Fruit fly (Drosophila melanogaster) whole organism, embryonic: Measurements from ENCODE around the gene CG31650.

Experiments used
- Atf-2 ChIP-seq: fragments of 200-800 bp; sonication (Bioruptor generic); optimal IDR thresholded peaks from 2 replicates; lab custom pipeline; 2016; ENCODE audit warnings: missing biosample characterization, missing genetic modification characterization
- Atf6 ChIP-seq: fragments of 200-800 bp; sonication (Bioruptor generic); IDR thresholded peaks from 2 replicates; pipeline ENCODE4 v1.3.6; 2022; ENCODE audit warnings: missing biosample characterization, missing genetic modification characterization
- B-H1 ChIP-seq: fragments of 200-800 bp; sonication (Bioruptor generic); IDR thresholded peaks from 3 replicates; pipeline ENCODE4 v1.3.6; 2022; ENCODE audit warnings: missing biosample characterization, missing genetic modification characterization
- CG11696 ChIP-seq: fragments of 200-800 bp; sonication (Bioruptor generic); IDR thresholded peaks from 2 replicates; pipeline ENCODE4 v1.3.6; 2022; ENCODE audit warnings: missing biosample characterization, missing genetic modification characterization
- CG12155 ChIP-seq: fragments of 200-800 bp; sonication (Bioruptor generic); optimal IDR thresholded peaks from 3 replicates; lab custom pipeline; 2016; ENCODE audit warnings: missing biosample characterization, missing genetic modification characterization
- CG12219 ChIP-seq: fragments of 200-800 bp; sonication (Bioruptor generic); optimal IDR thresholded peaks from 3 replicates; lab custom pipeline; 2018; ENCODE audit warnings: missing biosample characterization, mild to moderate bottlenecking, missing genetic modification characterization
- CG12942 ChIP-seq: fragments of 200-800 bp; sonication (Bioruptor generic); optimal IDR thresholded peaks from 3 replicates; lab custom pipeline; 2016; ENCODE audit warnings: missing biosample characterization, missing genetic modification characterization
- CG13775 ChIP-seq: fragments of 200-800 bp; sonication (Bioruptor generic); optimal IDR thresholded peaks from 3 replicates; lab custom pipeline; 2017; ENCODE audit warnings: missing biosample characterization, mild to moderate bottlenecking, missing genetic modification characterization
- CG14965 ChIP-seq: fragments of 200-800 bp; sonication (Bioruptor generic); optimal IDR thresholded peaks from 2 replicates; lab custom pipeline; 2016; ENCODE audit warnings: missing biosample characterization, missing genetic modification characterization, borderline replicate concordance
- CG1603 ChIP-seq: fragments of 200-800 bp; sonication (Bioruptor generic); optimal IDR thresholded peaks from 2 replicates; lab custom pipeline; 2019; ENCODE audit warnings: missing biosample characterization, mild to moderate bottlenecking, missing genetic modification characterization, moderate library complexity
- CG2116 ChIP-seq: fragments of 200-800 bp; sonication (Bioruptor generic); optimal IDR thresholded peaks from 3 replicates; lab custom pipeline; 2018; ENCODE audit warnings: missing biosample characterization, mild to moderate bottlenecking, missing genetic modification characterization
- CG2678 ChIP-seq: fragments of 200-800 bp; sonication (Bioruptor generic); optimal IDR thresholded peaks from 3 replicates; lab custom pipeline; 2019; ENCODE audit warnings: missing biosample characterization, mild to moderate bottlenecking, missing genetic modification characterization, moderate library complexity
- CG2712 ChIP-seq: fragments of 200-800 bp; optimal IDR thresholded peaks from 3 replicates; lab custom pipeline; 2019; ENCODE audit warnings: missing biosample characterization, mild to moderate bottlenecking, missing genetic modification characterization, moderate library complexity
- CG3065 ChIP-seq: fragments of 200-800 bp; sonication (Bioruptor generic); optimal IDR thresholded peaks from 2 replicates; lab custom pipeline; 2016; ENCODE audit warnings: missing biosample characterization, missing genetic modification characterization
- CG34422 ChIP-seq: fragments of 200-800 bp; sonication (Bioruptor generic); IDR thresholded peaks from 3 replicates; pipeline ENCODE4 v1.3.6; 2022; ENCODE audit warnings: missing biosample characterization, missing genetic modification characterization
- CG3847 ChIP-seq: fragments of 200-800 bp; sonication (Bioruptor generic); IDR thresholded peaks from 2 replicates; pipeline ENCODE4 v1.3.6; 2022; ENCODE audit warnings: missing biosample characterization, missing genetic modification characterization
- CG4707 ChIP-seq: fragments of 200-800 bp; sonication (Bioruptor generic); optimal IDR thresholded peaks from 2 replicates; lab custom pipeline; 2018; ENCODE audit warnings: missing biosample characterization, mild to moderate bottlenecking, missing genetic modification characterization, moderate library complexity
- CG4854 ChIP-seq: fragments of 200-800 bp; sonication (Bioruptor generic); optimal IDR thresholded peaks from 2 replicates; lab custom pipeline; 2016; ENCODE audit warnings: missing biosample characterization, missing genetic modification characterization, inconsistent platforms
- CG6813 ChIP-seq: fragments of 200-800 bp; sonication (Bioruptor generic); optimal IDR thresholded peaks from 2 replicates; lab custom pipeline; 2017; ENCODE audit warnings: missing biosample characterization, missing genetic modification characterization, mild to moderate bottlenecking, moderate library complexity, missing genetic modification reagents
- CG7745 ChIP-seq: fragments of 200-800 bp; sonication (Bioruptor generic); optimal IDR thresholded peaks from 2 replicates; lab custom pipeline; 2018; ENCODE audit warnings: missing biosample characterization, mild to moderate bottlenecking, missing genetic modification characterization, moderate library complexity
- CG7963 ChIP-seq: fragments of 200-800 bp; sonication (Bioruptor generic); IDR thresholded peaks from 3 replicates; pipeline ENCODE4 v1.3.6; 2022; ENCODE audit warnings: missing biosample characterization, missing genetic modification characterization; ENCODE audit not compliant: partially characterized antibody
- CG8290 ChIP-seq, 3 experiments: fragments of 200-800 bp; sonication (Bioruptor generic); optimal IDR thresholded peaks; 2 replicates each; lab custom pipeline; 2016 to 2019; ENCODE audit warnings: missing biosample characterization in 3 of 3, missing genetic modification characterization in 3 of 3, mild to moderate bottlenecking in 2 of 3, moderate library complexity in 1 of 3
- CG9437 ChIP-seq: fragments of 200-800 bp; sonication (Bioruptor generic); optimal IDR thresholded peaks from 2 replicates; lab custom pipeline; 2018; ENCODE audit warnings: missing biosample characterization, mild to moderate bottlenecking, missing genetic modification characterization
- CG9932 ChIP-seq: fragments of 200-800 bp; sonication (Bioruptor generic); IDR thresholded peaks from 2 replicates; pipeline ENCODE4 v1.3.6; 2022; ENCODE audit warnings: missing biosample characterization, missing genetic modification characterization
- Gug ChIP-seq: fragments of 200-800 bp; sonication (Bioruptor generic); IDR thresholded peaks from 4 replicates; pipeline ENCODE4 v1.3.6; 2022; ENCODE audit warnings: missing biosample characterization, missing genetic modification characterization
- HLH3B ChIP-seq: fragments of 200-800 bp; sonication (Bioruptor generic); IDR thresholded peaks from 2 replicates; pipeline ENCODE4 v1.3.6; 2022; ENCODE audit warnings: missing biosample characterization, missing genetic modification characterization
- HLH54F ChIP-seq: fragments of 200-800 bp; sonication (Bioruptor generic); optimal IDR thresholded peaks from 3 replicates; lab custom pipeline; 2016; ENCODE audit warnings: missing biosample characterization, missing genetic modification characterization
- MESR4 ChIP-seq: fragments of 200-800 bp; sonication (Bioruptor generic); optimal IDR thresholded peaks from 2 replicates; lab custom pipeline; 2018; ENCODE audit warnings: missing biosample characterization, mild to moderate bottlenecking, missing genetic modification characterization, moderate library complexity
- Mrtf ChIP-seq: fragments of 200-800 bp; sonication (Bioruptor generic); IDR thresholded peaks from 3 replicates; pipeline ENCODE4 v1.3.6; 2022; ENCODE audit warnings: missing biosample characterization, missing genetic modification characterization
- Myb ChIP-seq: fragments of 200-800 bp; sonication (Bioruptor generic); optimal IDR thresholded peaks from 2 replicates; lab custom pipeline; 2016; ENCODE audit warnings: missing biosample characterization, missing genetic modification characterization
- Opbp ChIP-seq: fragments of 200-800 bp; sonication (Bioruptor generic); IDR thresholded peaks from 3 replicates; pipeline ENCODE4 v1.3.6; 2022; ENCODE audit warnings: missing biosample characterization, missing genetic modification characterization; ENCODE audit not compliant: partially characterized antibody
- Sry-β ChIP-seq: fragments of 200-800 bp; sonication (Bioruptor generic); optimal IDR thresholded peaks from 2 replicates; lab custom pipeline; 2018; ENCODE audit warnings: missing biosample characterization, mild to moderate bottlenecking, missing genetic modification characterization, moderate library complexity
- YL-1 ChIP-seq: fragments of 200-800 bp; sonication (Bioruptor generic); optimal IDR thresholded peaks from 3 replicates; lab custom pipeline; 2017; ENCODE audit warnings: missing biosample characterization, mild to moderate bottlenecking, missing genetic modification characterization
- ac ChIP-seq: fragments of 200-800 bp; sonication (Bioruptor generic); optimal IDR thresholded peaks from 3 replicates; lab custom pipeline; 2017; ENCODE audit warnings: missing biosample characterization, mild to moderate bottlenecking, missing genetic modification characterization
- az2 ChIP-seq: fragments of 200-800 bp; sonication (Bioruptor generic); optimal IDR thresholded peaks from 3 replicates; lab custom pipeline; 2016; ENCODE audit warnings: missing biosample characterization, missing genetic modification characterization
- eyg ChIP-seq: fragments of 200-800 bp; sonication (Bioruptor generic); optimal IDR thresholded peaks from 3 replicates; lab custom pipeline; 2016; ENCODE audit warnings: missing biosample characterization, missing genetic modification characterization
- fd3F ChIP-seq: fragments of 200-800 bp; sonication (Bioruptor generic); optimal IDR thresholded peaks from 2 replicates; lab custom pipeline; 2018; ENCODE audit warnings: missing biosample characterization, mild to moderate bottlenecking, missing genetic modification characterization, moderate library complexity
- fd64A ChIP-seq: fragments of 200-800 bp; sonication (Bioruptor generic); optimal IDR thresholded peaks from 3 replicates; lab custom pipeline; 2018; ENCODE audit warnings: missing biosample characterization, mild to moderate bottlenecking, missing genetic modification characterization
- gem ChIP-seq: fragments of 200-800 bp; sonication (Bioruptor generic); optimal IDR thresholded peaks from 2 replicates; lab custom pipeline; 2019; ENCODE audit warnings: missing biosample characterization, mild to moderate bottlenecking, missing genetic modification characterization, moderate library complexity
- gro ChIP-seq: fragments of 200-800 bp; sonication (Bioruptor generic); optimal IDR thresholded peaks from 2 replicates; lab custom pipeline; 2016; ENCODE audit warnings: missing biosample characterization, missing genetic modification characterization
- hkb ChIP-seq, 2 experiments: fragments of 200-800 bp in 1 of 2; fragments of >200 bp in 1 of 2; sonication (Bioruptor generic) in 1 of 2; IDR thresholded peaks in 1 of 2; optimal IDR thresholded peaks in 1 of 2; 2 replicates each; pipeline versions ENCODE4 v1.3.6 to Lab custom; 2017 to 2022; ENCODE audit warnings: missing biosample characterization in 1 of 2, missing genetic modification characterization in 1 of 2
- ken ChIP-seq: fragments of 200-800 bp; sonication (Bioruptor generic); IDR thresholded peaks from 3 replicates; pipeline ENCODE4 v1.3.6; 2022; ENCODE audit warnings: missing biosample characterization, missing genetic modification characterization
- peb ChIP-seq: fragments of 200-800 bp; sonication (Bioruptor generic); IDR thresholded peaks from 2 replicates; pipeline ENCODE4 v1.3.6; 2022; ENCODE audit warnings: missing biosample characterization, missing genetic modification characterization
- schlank ChIP-seq: fragments of 200-800 bp; sonication (Bioruptor generic); optimal IDR thresholded peaks from 2 replicates; lab custom pipeline; 2018; ENCODE audit warnings: missing biosample characterization, mild to moderate bottlenecking, missing genetic modification characterization
- scrt ChIP-seq: fragments of 200-800 bp; sonication (Bioruptor generic); optimal IDR thresholded peaks from 2 replicates; lab custom pipeline; 2018; ENCODE audit warnings: missing biosample characterization, mild to moderate bottlenecking, missing genetic modification characterization, moderate library complexity
- sens ChIP-seq: fragments of 200-800 bp; sonication (Bioruptor generic); peaks from one replicate; lab custom pipeline; 2016; ENCODE audit warnings: missing biosample characterization, missing genetic modification characterization
- sim ChIP-seq: fragments of 200-800 bp; sonication (Bioruptor generic); IDR thresholded peaks from 2 replicates; pipeline ENCODE4 v1.3.6; 2022; ENCODE audit warnings: missing biosample characterization, missing genetic modification characterization
- tap ChIP-seq: fragments of 200-800 bp; optimal IDR thresholded peaks from 3 replicates; lab custom pipeline; 2019; ENCODE audit warnings: missing biosample characterization, mild to moderate bottlenecking, missing genetic modification characterization, moderate library complexity
- unc-4 ChIP-seq: fragments of 200-800 bp; sonication (Bioruptor generic); IDR thresholded peaks from 2 replicates; pipeline ENCODE4 v1.3.6; 2022; ENCODE audit warnings: missing biosample characterization, missing genetic modification characterization; ENCODE audit not compliant: partially characterized antibody
- yki ChIP-seq: fragments of >200 bp; optimal IDR thresholded peaks from 3 replicates; lab custom pipeline; 2018
- zfh2 ChIP-seq: fragments of 200-800 bp; sonication (Bioruptor generic); optimal IDR thresholded peaks from 2 replicates; lab custom pipeline; 2016; ENCODE audit warnings: missing biosample characterization, missing genetic modification characterization

CG31650 gene

dm6 chr2L:5000287-5000871 lies 44.1 kb downstream of the CG31650 start (continued):
- TF ChIP-seq fd3F (GFP tag; lab: Kevin White, UChicago) = peak; percentile 69
- TF ChIP-seq CG2678 = peak; percentile 90
- TF ChIP-seq sens = peak; percentile 97
- peak; percentile 94 for TF ChIP-seq gem (tag; lab: Kevin White, UChicago)
- TF ChIP-seq CG7745 (tag; lab: Kevin White, UChicago) = peak; percentile 30
- peak; percentile 75; the same call in 2 of the 3 replicates for TF ChIP-seq CG34422 (GFP tag; lab: Robert Waterston, UW)
- peak; percentile 81 for TF ChIP-seq CG3847 (GFP tag; lab: Robert Waterston, UW)
- peak; percentile 82 for TF ChIP-seq ac
- TF ChIP-seq CG9437 = peak; percentile 81
- no peak for TF ChIP-seq CG14965
- no peak for TF ChIP-seq Sry-β (GFP tag; lab: Kevin White, UChicago)
- peak; percentile 66 for TF ChIP-seq Atf-2
- TF ChIP-seq tap (tag; lab: Kevin White, UChicago) = peak; percentile 75
- TF ChIP-seq HLH54F (GFP tag; lab: Kevin White, UChicago) = peak; percentile 56
- peak; percentile 69 for TF ChIP-seq CG4707
- TF ChIP-seq Mrtf (GFP tag; lab: Robert Waterston, UW) = peak; percentile 74; the same call in 2 of the 3 replicates
- TF ChIP-seq eyg (GFP tag; lab: Kevin White, UChicago) = no peak
- TF ChIP-seq CG7963 (GFP tag; lab: Robert Waterston, UW) = no peak
- TF ChIP-seq CG12219 (GFP tag; lab: Kevin White, UChicago) = peak; percentile 64
- TF ChIP-seq sim = peak; percentile 50; the same call in 1 of the 2 replicates
- TF ChIP-seq CG11696 (GFP tag; lab: Robert Waterston, UW) = peak; percentile 99
- TF ChIP-seq fd64A = no peak
- TF ChIP-seq Atf6 = peak; percentile 77
- peak; percentile 42 for TF ChIP-seq CG1603 (tag; lab: Kevin White, UChicago)
- TF ChIP-seq CG4854 (GFP tag; lab: Kevin White, UChicago) = peak; percentile 49
- peak; percentile 92 for TF ChIP-seq CG2712
- peak; percentile 58 for TF ChIP-seq B-H1 (GFP tag; lab: Robert Waterston, UW)
- peak; percentile 84 for TF ChIP-seq HLH3B (GFP tag; lab: Robert Waterston, UW)
- peak; percentile 70 for TF ChIP-seq zfh2 (GFP tag; lab: Kevin White, UChicago)
- TF ChIP-seq MESR4 (GFP tag; lab: Kevin White, UChicago) = peak; percentile 11
- TF ChIP-seq Opbp = no peak
- peak; percentile 17 for TF ChIP-seq gro (GFP tag; lab: Kevin White, UChicago)
- peak; percentile 75 for TF ChIP-seq CG12155 (GFP tag; lab: Kevin White, UChicago)
- TF ChIP-seq CG8290 (GFP tag; optimal IDR thresholded peaks at IDR 0.05; lab: Kevin White, UChicago) = peak; percentile 79
- TF ChIP-seq CG8290 (tag; optimal IDR thresholded peaks at IDR 0.05; lab: Kevin White, UChicago) = peak; percentile 13 to 49
- peak; percentile 51 for TF ChIP-seq YL-1 (GFP tag; lab: Kevin White, UChicago)
- TF ChIP-seq CG12942 (GFP tag; lab: Kevin White, UChicago) = peak; percentile 54
- TF ChIP-seq CG13775 = peak; percentile 80

- TF ChIP-seq Gug (GFP tag; lab: Robert Waterston, UW) (peak; percentile 85), peb (no peak), az2 (peak; percentile 47), hkb (optimal IDR thresholded peaks at IDR 0.05; lab: Kevin White, UChicago) (no peak), hkb (GFP tag; IDR thresholded peaks at IDR 0.05; lab: Robert Waterston, UW) (peak; percentile 64), unc-4 (GFP tag; lab: Robert Waterston, UW) (no peak), CG3065 (no peak), ken (GFP tag; lab: Robert Waterston, UW) (peak; percentile 70), scrt (GFP tag; lab: Kevin White, UChicago) (peak; percentile 52), yki (lab: Kevin White, UChicago) (no peak), CG2116 (GFP tag; lab: Kevin White, UChicago) (no peak), CG6813 (GFP tag; lab: Kevin White, UChicago) (peak; percentile 53), schlank (tag; lab: Kevin White, UChicago) (peak; percentile 52), CG9932 (peak; percentile 73), Myb (GFP tag; lab: Kevin White, UChicago) (peak; percentile 30)
Observed at dm6 chr2L:4999389-5000032, 45.0 kb downstream of the CG31650 start.
